Fruit fly (Drosophila melanogaster): Measurements from ENCODE around the gene CG12885.

The CG12885 gene

DNA sequence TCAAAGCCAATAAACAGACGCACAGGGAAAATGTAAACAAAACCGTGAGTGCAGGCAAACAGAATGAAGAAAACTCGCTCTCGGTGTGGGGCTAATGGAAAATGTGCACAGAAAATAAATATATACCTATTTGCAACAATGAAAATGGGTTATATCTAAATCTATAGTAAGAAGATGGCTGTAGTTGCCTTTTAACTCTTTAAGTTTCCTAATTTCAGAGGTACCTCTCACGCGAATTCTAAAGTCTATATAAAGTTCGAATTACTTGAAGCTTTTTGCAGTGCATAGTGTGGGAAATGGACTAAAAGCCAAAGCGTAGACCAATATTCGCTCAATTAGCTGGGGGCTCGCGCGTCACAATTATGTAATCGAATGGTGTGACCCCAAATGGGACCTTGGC is 34.3 kb downstream of the CG12885 start (continued):
- no peak for TF ChIP-seq schlank (tag; optimal IDR thresholded peaks at IDR 0.05)
- peak; percentile 58 for TF ChIP-seq caup (GFP tag; optimal IDR thresholded peaks at IDR 0.05; ENCODE audit: severe bottlenecking)
- no peak for TF ChIP-seq p53 (GFP tag; optimal IDR thresholded peaks at IDR 0.05)
- peak; percentile 59 for TF ChIP-seq CG9215 (GFP tag; IDR thresholded peaks at IDR 0.05)
- TF ChIP-seq CG13287 (GFP tag; IDR thresholded peaks at IDR 0.05; ENCODE audit: partially characterized antibody), result no peak
- peak; percentile 74 for TF ChIP-seq MTF-1 (GFP tag; optimal IDR thresholded peaks at IDR 0.05; ENCODE audit: borderline replicate concordance)
- TF ChIP-seq NfI (GFP tag; optimal IDR thresholded peaks at IDR 0.05), result peak; percentile 81
- peak; percentile 73 for TF ChIP-seq H2.0 (GFP tag; IDR thresholded peaks at IDR 0.05)
- peak; percentile 57; the same call in 1 of the 2 replicates for TF ChIP-seq aop (GFP tag; IDR thresholded peaks at IDR 0.05)
- TF ChIP-seq D19A (tag; optimal IDR thresholded peaks at IDR 0.05), result peak; percentile 81
- TF ChIP-seq croc (GFP tag; conservative IDR thresholded peaks at IDR 0.05), result peak; percentile 74
- TF ChIP-seq Kr (GFP tag; optimal IDR thresholded peaks at IDR 0.05), result no peak
- TF ChIP-seq h (optimal IDR thresholded peaks at IDR 0.05), result no peak
- TF ChIP-seq maf-S (GFP tag; optimal IDR thresholded peaks at IDR 0.05), result peak; percentile 58
- TF ChIP-seq CG7963 (GFP tag; IDR thresholded peaks at IDR 0.05; ENCODE audit: partially characterized antibody), result no peak
- TF ChIP-seq org-1 (GFP tag; optimal IDR thresholded peaks at IDR 0.05), result peak; percentile 73
- peak; percentile 71 for TF ChIP-seq CG4707 (GFP tag; optimal IDR thresholded peaks at IDR 0.05)
- TF ChIP-seq Doc3 (GFP tag; IDR thresholded peaks at IDR 0.05; ENCODE audit: partially characterized antibody), result no peak
- peak; percentile 74 for TF ChIP-seq CG10209 (GFP tag; optimal IDR thresholded peaks at IDR 0.05)
- peak; percentile 69 for TF ChIP-seq CG10654 (GFP tag; optimal IDR thresholded peaks at IDR 0.05)
- TF ChIP-seq CG11093 (GFP tag; IDR thresholded peaks at IDR 0.05), result peak; percentile 57; the same call in 2 of the 3 replicates
- peak; percentile 32 for TF ChIP-seq CG4617 (GFP tag; optimal IDR thresholded peaks at IDR 0.05; ENCODE audit: borderline replicate concordance)
- no peak for TF ChIP-seq corto (GFP tag; optimal IDR thresholded peaks at IDR 0.05)
- TF ChIP-seq trh (GFP tag; optimal IDR thresholded peaks at IDR 0.05), result peak; percentile 53
- TF ChIP-seq CG33213 (GFP tag; optimal IDR thresholded peaks at IDR 0.05), result peak; percentile 60
- TF ChIP-seq Lim3 (GFP tag; IDR thresholded peaks at IDR 0.05), result no peak
- no peak for TF ChIP-seq lbe (GFP tag; optimal IDR thresholded peaks at IDR 0.05)
- TF ChIP-seq CG18011 (GFP tag; optimal IDR thresholded peaks at IDR 0.05), result peak; percentile 28
- peak; percentile 81 for TF ChIP-seq CG17361 (GFP tag; IDR thresholded peaks at IDR 0.05)
- peak in 1 of 2 experiments; percentile 90 for TF ChIP-seq eve (GFP tag; optimal IDR thresholded peaks at IDR 0.05)
- TF ChIP-seq Rx (GFP tag; IDR thresholded peaks at IDR 0.05), result peak; percentile 75
- no peak for TF ChIP-seq ftz-f1 (GFP tag; optimal IDR thresholded peaks at IDR 0.05)
- TF ChIP-seq CG2712 (tag; optimal IDR thresholded peaks at IDR 0.05), result peak; percentile 90
- peak; percentile 79 for TF ChIP-seq nau (GFP tag; optimal IDR thresholded peaks at IDR 0.05)
- TF ChIP-seq chn (GFP tag; optimal IDR thresholded peaks at IDR 0.05), result peak; percentile 69
- peak; percentile 57 to 89 for TF ChIP-seq Hr51 (GFP tag; optimal IDR thresholded peaks at IDR 0.05)
- TF ChIP-seq Dip3 (GFP tag; optimal IDR thresholded peaks at IDR 0.05), result peak; percentile 34
- peak; percentile 79 for TF ChIP-seq ttk (GFP tag; IDR thresholded peaks at IDR 0.05)
- TF ChIP-seq ems (GFP tag; optimal IDR thresholded peaks at IDR 0.05), result no peak
- peak; percentile 81 for TF ChIP-seq az2 (GFP tag; optimal IDR thresholded peaks at IDR 0.05)
- peak; percentile 77 for TF ChIP-seq Camta (GFP tag; optimal IDR thresholded peaks at IDR 0.05)
- TF ChIP-seq Dref (GFP tag; IDR thresholded peaks at IDR 0.05), result no peak
- peak; percentile 69 for TF ChIP-seq Side (GFP tag; optimal IDR thresholded peaks at IDR 0.05)
- TF ChIP-seq knrl (GFP tag; IDR thresholded peaks at IDR 0.05; ENCODE audit: partially characterized antibody), result no peak
- TF ChIP-seq CG15269 (tag; optimal IDR thresholded peaks at IDR 0.05), result peak; percentile 86
- TF ChIP-seq exex (tag; optimal IDR thresholded peaks at IDR 0.05), result peak; percentile 24
- peak; percentile 52 for TF ChIP-seq CG10274 (GFP tag; optimal IDR thresholded peaks at IDR 0.05)
- TF ChIP-seq Mes4 (GFP tag; optimal IDR thresholded peaks at IDR 0.05), result peak; percentile 75
- TF ChIP-seq CG3407 (GFP tag; optimal IDR thresholded peaks at IDR 0.05), result peak; percentile 71
- TF ChIP-seq Fer3 (tag; optimal IDR thresholded peaks at IDR 0.05), result peak; percentile 79
- TF ChIP-seq CG34376 (GFP tag; optimal IDR thresholded peaks at IDR 0.05), result no peak
